Fruit fly (Drosophila melanogaster) whole organism, embryonic: ENCODE data around the gene CG4004.
A peak's percentile ranks its signal among the peaks of the same experiment; 100 is the strongest.

ENCODE experiments used
- Antp ChIP-seq: fragments of 200-800 bp; sonication (Bioruptor generic); optimal IDR thresholded peaks from 3 replicates; lab custom pipeline; 2016; ENCODE audit warnings: missing biosample characterization, missing genetic modification characterization
- Atf6 ChIP-seq: fragments of 200-800 bp; sonication (Bioruptor generic); IDR thresholded peaks from 2 replicates; pipeline ENCODE4 v1.3.6; 2022; ENCODE audit warnings: missing biosample characterization, missing genetic modification characterization
- CG10462 ChIP-seq: fragments of 200-800 bp; sonication (Bioruptor generic); optimal IDR thresholded peaks from 2 replicates; lab custom pipeline; 2016; ENCODE audit warnings: missing biosample characterization, missing genetic modification characterization
- CG11456 ChIP-seq: fragments of 200-800 bp; sonication (Bioruptor generic); IDR thresholded peaks from 3 replicates; pipeline ENCODE4 v1.3.6; 2022; ENCODE audit warnings: missing biosample characterization, missing genetic modification characterization
- CG12071 ChIP-seq: fragments of 200-800 bp; sonication (Bioruptor generic); optimal IDR thresholded peaks from 3 replicates; lab custom pipeline; 2018; ENCODE audit warnings: missing biosample characterization, mild to moderate bottlenecking, missing genetic modification characterization
- CG12744 ChIP-seq: fragments of 200-800 bp; sonication (Bioruptor generic); optimal IDR thresholded peaks from 2 replicates; lab custom pipeline; 2016; ENCODE audit warnings: missing biosample characterization, missing genetic modification characterization
- CG13296 ChIP-seq: fragments of 200-800 bp; sonication (Bioruptor generic); optimal IDR thresholded peaks from 3 replicates; lab custom pipeline; 2018; ENCODE audit warnings: missing biosample characterization, mild to moderate bottlenecking, missing genetic modification characterization
- CG13624 ChIP-seq: fragments of 200-800 bp; sonication (Bioruptor generic); optimal IDR thresholded peaks from 2 replicates; lab custom pipeline; 2016; ENCODE audit warnings: missing biosample characterization, missing genetic modification characterization
- CG13894 ChIP-seq: fragments of 200-800 bp; sonication (Bioruptor generic); optimal IDR thresholded peaks from 3 replicates; lab custom pipeline; 2018; ENCODE audit warnings: missing biosample characterization, mild to moderate bottlenecking, missing genetic modification characterization, moderate library complexity
- CG14667 ChIP-seq: fragments of 200-800 bp; sonication (Bioruptor generic); IDR thresholded peaks from 2 replicates; pipeline ENCODE4 v1.3.6; 2022; ENCODE audit warnings: missing biosample characterization, missing genetic modification characterization
- CG14860 ChIP-seq: fragments of 200-800 bp; sonication (Bioruptor generic); IDR thresholded peaks from 3 replicates; pipeline ENCODE4 v1.3.6; 2022; ENCODE audit warnings: missing biosample characterization, missing genetic modification characterization; ENCODE audit not compliant: partially characterized antibody
- CG1647 ChIP-seq: fragments of 200-800 bp; sonication (Bioruptor generic); optimal IDR thresholded peaks from 3 replicates; lab custom pipeline; 2016; ENCODE audit warnings: missing biosample characterization, missing genetic modification characterization
- CG18599 ChIP-seq: fragments of 200-800 bp; sonication (Bioruptor generic); optimal IDR thresholded peaks from 3 replicates; lab custom pipeline; 2017; ENCODE audit warnings: missing biosample characterization, missing genetic modification characterization, mild to moderate bottlenecking, moderate library complexity, missing genetic modification reagents
- CG2199 ChIP-seq: fragments of 200-800 bp; sonication (Bioruptor generic); IDR thresholded peaks from 3 replicates; pipeline ENCODE4 v1.3.6; 2022; ENCODE audit warnings: missing biosample characterization, missing genetic modification characterization
- CG3407 ChIP-seq: fragments of 200-800 bp; sonication (Bioruptor generic); optimal IDR thresholded peaks from 2 replicates; lab custom pipeline; 2018; ENCODE audit warnings: missing biosample characterization, mild to moderate bottlenecking, missing genetic modification characterization
- CG3838 ChIP-seq: fragments of 200-800 bp; sonication (Bioruptor generic); optimal IDR thresholded peaks from 3 replicates; lab custom pipeline; 2016; ENCODE audit warnings: missing biosample characterization, missing genetic modification characterization
- CG4424 ChIP-seq: fragments of 200-800 bp; sonication (Bioruptor generic); optimal IDR thresholded peaks from 3 replicates; lab custom pipeline; 2016; ENCODE audit warnings: missing biosample characterization, missing genetic modification characterization
- CG5245 ChIP-seq: fragments of 200-800 bp; sonication (Bioruptor generic); optimal IDR thresholded peaks from 3 replicates; lab custom pipeline; 2016; ENCODE audit warnings: missing biosample characterization, missing genetic modification characterization
- CG6765 ChIP-seq: fragments of 200-800 bp; sonication (Bioruptor generic); optimal IDR thresholded peaks from 3 replicates; lab custom pipeline; 2017; ENCODE audit warnings: missing biosample characterization, mild to moderate bottlenecking, missing genetic modification characterization
- CG8478 ChIP-seq: fragments of >200 bp; optimal IDR thresholded peaks from 2 replicates; lab custom pipeline; 2018
- Ets97D ChIP-seq: fragments of 200-800 bp; sonication (Bioruptor generic); optimal IDR thresholded peaks from 3 replicates; lab custom pipeline; 2016; ENCODE audit warnings: missing biosample characterization, missing genetic modification characterization
- Fer2 ChIP-seq: fragments of 200-800 bp; sonication (Bioruptor generic); optimal IDR thresholded peaks from 2 replicates; lab custom pipeline; 2018; ENCODE audit warnings: missing biosample characterization, mild to moderate bottlenecking, missing genetic modification characterization, moderate library complexity
- Lhr ChIP-seq: fragments of 200-800 bp; sonication (Bioruptor generic); optimal IDR thresholded peaks from 3 replicates; lab custom pipeline; 2017; ENCODE audit warnings: mild to moderate bottlenecking, missing biosample characterization, missing genetic modification reagents, missing genetic modification characterization
- Lim3 ChIP-seq: fragments of 200-800 bp; sonication (Bioruptor generic); IDR thresholded peaks from 2 replicates; pipeline ENCODE4 v1.3.6; 2022; ENCODE audit warnings: missing biosample characterization, missing genetic modification characterization
- Mes4 ChIP-seq: fragments of 200-800 bp; sonication (Bioruptor generic); optimal IDR thresholded peaks from 2 replicates; lab custom pipeline; 2016; ENCODE audit warnings: missing biosample characterization, missing genetic modification characterization
- Neu2 ChIP-seq: fragments of 200-800 bp; sonication (Bioruptor generic); optimal IDR thresholded peaks from 3 replicates; lab custom pipeline; 2016; ENCODE audit warnings: missing biosample characterization, missing genetic modification characterization, borderline replicate concordance
- Oli ChIP-seq: fragments of 200-800 bp; sonication (Bioruptor generic); optimal IDR thresholded peaks from 2 replicates; lab custom pipeline; 2018; ENCODE audit warnings: missing biosample characterization, mild to moderate bottlenecking, missing genetic modification characterization, moderate library complexity
- Rx ChIP-seq: fragments of 200-800 bp; sonication (Bioruptor generic); IDR thresholded peaks from 2 replicates; pipeline ENCODE4 v1.3.6; 2022; ENCODE audit warnings: missing biosample characterization, missing genetic modification characterization
- bab2 ChIP-seq: fragments of 200-800 bp; sonication (Bioruptor generic); optimal IDR thresholded peaks from 2 replicates; lab custom pipeline; 2016; ENCODE audit warnings: missing biosample characterization, missing genetic modification characterization
- caup ChIP-seq: fragments of 200-800 bp; sonication (Bioruptor generic); optimal IDR thresholded peaks from 3 replicates; lab custom pipeline; 2017; ENCODE audit warnings: missing biosample characterization, mild to moderate bottlenecking, missing genetic modification characterization, moderate library complexity; ENCODE audit not compliant: severe bottlenecking
- crol ChIP-seq: fragments of 200-800 bp; sonication (Bioruptor generic); IDR thresholded peaks from 2 replicates; pipeline ENCODE4 v1.3.6; 2022; ENCODE audit warnings: missing biosample characterization, missing genetic modification characterization
- crp ChIP-seq, 2 experiments: fragments of 200-800 bp; sonication (Bioruptor generic); optimal IDR thresholded peaks; 2 replicates in 1 of 2; 3 replicates in 1 of 2; lab custom pipeline; 2017; ENCODE audit warnings: missing biosample characterization in 2 of 2, missing genetic modification characterization in 2 of 2, mild to moderate bottlenecking in 1 of 2, moderate library complexity in 1 of 2
- cwo ChIP-seq: fragments of 200-800 bp; sonication (Bioruptor generic); optimal IDR thresholded peaks from 3 replicates; lab custom pipeline; 2017; ENCODE audit warnings: missing biosample characterization, missing genetic modification characterization, mild to moderate bottlenecking, moderate library complexity, missing genetic modification reagents
- dati ChIP-seq: fragments of 200-800 bp; sonication (Bioruptor generic); IDR thresholded peaks from 2 replicates; pipeline ENCODE4 v1.3.6; 2022; ENCODE audit warnings: missing biosample characterization, missing genetic modification characterization
- disco-r ChIP-seq: fragments of 200-800 bp; sonication (Bioruptor generic); optimal IDR thresholded peaks from 2 replicates; lab custom pipeline; 2016; ENCODE audit warnings: missing biosample characterization, missing genetic modification characterization
- gsb-n ChIP-seq: fragments of 200-800 bp; sonication (Bioruptor generic); optimal IDR thresholded peaks from 3 replicates; lab custom pipeline; 2018; ENCODE audit warnings: missing biosample characterization, mild to moderate bottlenecking, missing genetic modification characterization
- ind ChIP-seq: fragments of 200-800 bp; sonication (Bioruptor generic); optimal IDR thresholded peaks from 3 replicates; lab custom pipeline; 2016; ENCODE audit warnings: missing biosample characterization, missing genetic modification characterization
- inv ChIP-seq: fragments of 200-800 bp; sonication (Bioruptor generic); IDR thresholded peaks from 2 replicates; pipeline ENCODE4 v1.3.6; 2022; ENCODE audit warnings: missing biosample characterization, missing genetic modification characterization; ENCODE audit not compliant: partially characterized antibody
- jigr1 ChIP-seq: fragments of 200-800 bp; sonication (Bioruptor generic); IDR thresholded peaks from 3 replicates; pipeline ENCODE4 v1.3.6; 2022; ENCODE audit warnings: missing biosample characterization, missing genetic modification characterization
- mld ChIP-seq: fragments of 200-800 bp; sonication (Bioruptor generic); IDR thresholded peaks from 3 replicates; pipeline ENCODE4 v1.3.6; 2022; ENCODE audit warnings: missing biosample characterization, missing genetic modification characterization; ENCODE audit not compliant: partially characterized antibody
- p53 ChIP-seq: fragments of 200-800 bp; sonication (Bioruptor generic); optimal IDR thresholded peaks from 2 replicates; lab custom pipeline; 2016; ENCODE audit warnings: missing biosample characterization, missing genetic modification characterization
- pho ChIP-seq: fragments of 200-800 bp; sonication (Bioruptor generic); optimal IDR thresholded peaks from 2 replicates; lab custom pipeline; 2016; ENCODE audit warnings: missing biosample characterization, missing genetic modification characterization
- ro ChIP-seq: fragments of 200-800 bp; sonication (Bioruptor generic); IDR thresholded peaks from 2 replicates; pipeline ENCODE4 v1.3.6; 2022; ENCODE audit warnings: missing biosample characterization, missing genetic modification characterization
- sens ChIP-seq: fragments of 200-800 bp; sonication (Bioruptor generic); peaks from one replicate; lab custom pipeline; 2016; ENCODE audit warnings: missing biosample characterization, missing genetic modification characterization
- stwl ChIP-seq: fragments of 200-800 bp; sonication (Bioruptor generic); optimal IDR thresholded peaks from 3 replicates; lab custom pipeline; 2018; ENCODE audit warnings: missing biosample characterization, mild to moderate bottlenecking, missing genetic modification characterization, moderate library complexity
- trem ChIP-seq: fragments of 200-800 bp; optimal IDR thresholded peaks from 3 replicates; lab custom pipeline; 2019; ENCODE audit warnings: missing biosample characterization, mild to moderate bottlenecking, missing genetic modification characterization, moderate library complexity
- twi ChIP-seq: fragments of 200-800 bp; optimal IDR thresholded peaks from 2 replicates; lab custom pipeline; 2019; ENCODE audit warnings: missing biosample characterization, mild to moderate bottlenecking, missing genetic modification characterization, moderate library complexity
- yki ChIP-seq: fragments of >200 bp; optimal IDR thresholded peaks from 3 replicates; lab custom pipeline; 2018
- zf30C ChIP-seq: fragments of 200-800 bp; sonication (Bioruptor generic); optimal IDR thresholded peaks from 3 replicates; lab custom pipeline; 2018; ENCODE audit warnings: missing biosample characterization, mild to moderate bottlenecking, missing genetic modification characterization

The CG4004 gene

DNA sequence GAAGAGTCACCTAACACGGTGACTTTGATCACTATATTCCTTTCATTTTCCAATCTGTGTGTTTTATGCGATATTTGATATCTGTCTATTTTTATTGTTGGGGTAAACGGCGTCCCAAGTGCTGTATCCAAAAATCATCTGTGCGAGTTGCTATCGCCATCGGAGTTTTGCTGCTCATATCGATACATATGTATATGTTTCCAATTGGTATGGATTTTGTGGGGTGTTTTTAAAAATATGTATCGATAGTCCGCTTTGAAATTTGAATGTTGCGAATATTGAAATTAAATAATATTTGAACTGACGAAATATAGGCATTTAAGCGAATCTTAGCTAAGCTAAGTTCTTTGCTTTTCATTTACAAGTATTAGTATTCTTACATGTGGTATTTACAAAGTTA, 19.5 kb downstream of the CG4004 start, which contains the start of gene pira (continued):
- TF ChIP-seq jigr1 (GFP tag; lab: Robert Waterston, UW) (no peak), crp (GFP tag; optimal IDR thresholded peaks at IDR 0.05; lab: Kevin White, UChicago) (peak in 1 of 2 experiments; percentile 47), trem (tag; lab: Kevin White, UChicago) (no peak), CG13894 (tag; lab: Kevin White, UChicago) (no peak), Neu2 (GFP tag; lab: Kevin White, UChicago) (no peak), CG3838 (GFP tag; lab: Kevin White, UChicago) (no peak), CG2199 (GFP tag; lab: Robert Waterston, UW) (no peak)
- TF ChIP-seq, all 482 proteins: peak for 43

DNA sequence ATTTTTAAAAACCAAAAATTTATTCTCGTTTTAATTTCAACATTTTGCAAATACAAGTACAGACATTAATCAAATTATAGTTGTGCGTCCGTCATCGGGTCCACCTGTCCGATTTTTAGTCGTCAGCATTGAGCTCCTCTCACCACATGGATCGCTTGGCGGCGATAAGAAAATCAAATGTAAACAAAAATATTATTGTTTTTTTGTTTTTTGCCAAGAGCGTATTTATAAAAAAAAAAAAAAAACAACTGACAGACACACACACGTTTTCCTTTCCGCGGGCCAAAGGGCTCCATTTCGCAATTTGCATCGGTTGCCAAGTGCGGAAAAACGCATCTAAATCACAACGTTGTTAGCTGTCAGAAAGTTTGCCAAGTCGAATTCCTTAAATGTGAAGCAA, 19.9 kb downstream of the CG4004 start:
- TF ChIP-seq CG14860 (0 out of 3 replicates have a peak, but pooled peaks have one; percentile 1), sens (GFP tag; lab: Kevin White, UChicago) (peak; percentile 28), inv (0 out of 2 replicates have a peak, but pooled peaks have one; percentile 0)

- TF ChIP-seq CG8478 (lab: Kevin White, UChicago) (no peak), Fer2 (tag; lab: Kevin White, UChicago) (no peak), CG18599 (GFP tag; lab: Kevin White, UChicago) (no peak), CG12071 (GFP tag; lab: Kevin White, UChicago) (no peak), Oli (tag; lab: Kevin White, UChicago) (no peak), Lim3 (GFP tag; lab: Robert Waterston, UW) (no peak), gsb-n (tag; lab: Kevin White, UChicago) (no peak), cwo (GFP tag; lab: Kevin White, UChicago) (no peak), CG2199 (GFP tag; lab: Robert Waterston, UW) (no peak), disco-r (GFP tag; lab: Kevin White, UChicago) (no peak), CG11456 (GFP tag; lab: Robert Waterston, UW) (no peak), CG14667 (GFP tag; lab: Robert Waterston, UW) (no peak), CG12744 (GFP tag; lab: Kevin White, UChicago) (no peak), zf30C (GFP tag; lab: Kevin White, UChicago) (no peak), CG6765 (GFP tag; lab: Kevin White, UChicago) (no peak), ind (GFP tag; lab: Kevin White, UChicago) (no peak), CG5245 (no peak), caup (GFP tag; lab: Kevin White, UChicago) (no peak), pho (GFP tag; lab: Kevin White, UChicago) (no peak), ro (GFP tag; lab: Robert Waterston, UW) (no peak), yki (lab: Kevin White, UChicago) (no peak), mld (GFP tag; lab: Robert Waterston, UW) (no peak; the same call in 2 of the 3 replicates), CG1647 (no peak), stwl (tag; lab: Kevin White, UChicago) (peak; percentile 47), Ets97D (GFP tag; lab: Kevin White, UChicago) (no peak), Antp (GFP tag; lab: Kevin White, UChicago) (no peak), Mes4 (GFP tag; lab: Kevin White, UChicago) (no peak), CG3407 (GFP tag; lab: Kevin White, UChicago) (no peak), Lhr (GFP tag; lab: Kevin White, UChicago) (no peak), p53 (GFP tag; lab: Kevin White, UChicago) (no peak), twi (tag; lab: Kevin White, UChicago) (no peak), crol (GFP tag; lab: Robert Waterston, UW) (no peak), Rx (GFP tag; lab: Robert Waterston, UW) (no peak), bab2 (GFP tag; lab: Kevin White, UChicago) (no peak), CG13624 (no peak), CG10462 (GFP tag; lab: Kevin White, UChicago) (no peak), dati (no peak), CG13296 (GFP tag; lab: Kevin White, UChicago) (no peak), Atf6 (no peak), CG4424 (GFP tag; lab: Kevin White, UChicago) (no peak)
Observed at dm6 chrX:12764640-12765039, 20.6 kb downstream of the CG4004 start.
